Fruit fly (Drosophila melanogaster) whole organism, prepupa: ENCODE measurements around the gene MTF-1.

Experiments
- CG10669 ChIP-seq: fragments of 200-800 bp; sonication (Bioruptor generic); optimal IDR thresholded peaks from 3 replicates; lab custom pipeline; 2018; ENCODE audit warnings: missing biosample characterization, mild to moderate bottlenecking, missing genetic modification characterization, moderate library complexity
- CG11762 ChIP-seq: fragments of 200-800 bp; sonication (Bioruptor generic); optimal IDR thresholded peaks from 3 replicates; lab custom pipeline; 2016; ENCODE audit warnings: missing biosample characterization, missing genetic modification characterization; ENCODE audit not compliant: insufficient read depth
- CG11902 ChIP-seq: fragments of 200-800 bp; sonication (Bioruptor generic); optimal IDR thresholded peaks from 3 replicates; lab custom pipeline; 2016; ENCODE audit warnings: missing biosample characterization, missing genetic modification characterization
- CG15336 ChIP-seq: fragments of 200-800 bp; sonication (Bioruptor generic); IDR thresholded peaks from 2 replicates; pipeline ENCODE4 v1.3.6; 2022; ENCODE audit warnings: missing biosample characterization, missing genetic modification characterization
- CG3032 ChIP-seq: fragments of 200-800 bp; optimal IDR thresholded peaks from 2 replicates; lab custom pipeline; 2019; ENCODE audit warnings: missing biosample characterization, mild to moderate bottlenecking, missing genetic modification characterization, moderate library complexity
- CG32006 ChIP-seq: fragments of 200-800 bp; sonication (Bioruptor generic); optimal IDR thresholded peaks from 3 replicates; lab custom pipeline; 2017; ENCODE audit warnings: missing biosample characterization, mild to moderate bottlenecking, missing genetic modification characterization
- CG34406 ChIP-seq: fragments of 200-800 bp; sonication (Bioruptor generic); optimal IDR thresholded peaks from 3 replicates; lab custom pipeline; 2016; ENCODE audit warnings: missing biosample characterization, missing genetic modification characterization
- CG3919 ChIP-seq: fragments of 200-800 bp; sonication (Bioruptor generic); optimal IDR thresholded peaks from 3 replicates; lab custom pipeline; 2016; ENCODE audit warnings: missing biosample characterization, missing genetic modification characterization
- CG4318 ChIP-seq: fragments of 200-800 bp; sonication (Bioruptor generic); optimal IDR thresholded peaks from 3 replicates; lab custom pipeline; 2017; ENCODE audit warnings: missing biosample characterization, mild to moderate bottlenecking, missing genetic modification characterization
- CG6163 ChIP-seq: fragments of 200-800 bp; sonication (Bioruptor generic); IDR thresholded peaks from 3 replicates; pipeline ENCODE4 v1.3.6; 2022; ENCODE audit warnings: missing biosample characterization, missing genetic modification characterization
- CG7368 ChIP-seq: fragments of 200-800 bp; sonication (Bioruptor generic); optimal IDR thresholded peaks from 3 replicates; lab custom pipeline; 2016; ENCODE audit warnings: missing biosample characterization, missing genetic modification characterization
- CG8119 ChIP-seq: fragments of 200-800 bp; sonication (Bioruptor generic); IDR thresholded peaks from 3 replicates; pipeline ENCODE4 v1.3.6; 2022; ENCODE audit warnings: missing biosample characterization, missing genetic modification characterization
- Eip75B ChIP-seq: fragments of 200-800 bp; sonication (Bioruptor generic); optimal IDR thresholded peaks from 3 replicates; lab custom pipeline; 2016; ENCODE audit warnings: missing biosample characterization, missing genetic modification characterization
- Eip78C ChIP-seq: fragments of 200-800 bp; sonication (Bioruptor generic); peaks from one replicate; lab custom pipeline; 2016; ENCODE audit warnings: missing biosample characterization, missing genetic modification characterization
- Eip93F ChIP-seq: fragments of 200-800 bp; sonication (Bioruptor generic); optimal IDR thresholded peaks from 2 replicates; lab custom pipeline; 2016; ENCODE audit warnings: missing biosample characterization, mild to moderate bottlenecking, missing genetic modification characterization
- Ets96B ChIP-seq: fragments of 200-800 bp; optimal IDR thresholded peaks from 2 replicates; lab custom pipeline; 2019; ENCODE audit warnings: missing biosample characterization, mild to moderate bottlenecking, missing genetic modification characterization, moderate library complexity
- Gug ChIP-seq: fragments of 200-800 bp; sonication (Bioruptor generic); IDR thresholded peaks from 2 replicates; pipeline ENCODE4 v1.3.6; 2022; ENCODE audit warnings: missing biosample characterization, missing genetic modification characterization
- Hr39 ChIP-seq: fragments of 200-800 bp; sonication (Bioruptor generic); optimal IDR thresholded peaks from 2 replicates; lab custom pipeline; 2016; ENCODE audit warnings: missing biosample characterization, missing genetic modification characterization
- Hr4 ChIP-seq: fragments of 200-800 bp; sonication (Bioruptor generic); optimal IDR thresholded peaks from 3 replicates; lab custom pipeline; 2016; ENCODE audit warnings: missing biosample characterization, missing genetic modification characterization
- Lpt ChIP-seq: fragments of 200-800 bp; sonication (Bioruptor generic); optimal IDR thresholded peaks from 3 replicates; lab custom pipeline; 2016; ENCODE audit warnings: missing biosample characterization, missing genetic modification characterization
- Met ChIP-seq: fragments of 200-800 bp; sonication (Bioruptor generic); optimal IDR thresholded peaks from 3 replicates; lab custom pipeline; 2016; ENCODE audit warnings: missing biosample characterization, missing genetic modification characterization
- OdsH ChIP-seq: fragments of 200-800 bp; sonication (Bioruptor generic); optimal IDR thresholded peaks from 3 replicates; lab custom pipeline; 2016; ENCODE audit warnings: missing biosample characterization, missing genetic modification characterization
- Smox ChIP-seq: fragments of 200-800 bp; sonication (Bioruptor generic); optimal IDR thresholded peaks from 3 replicates; lab custom pipeline; 2016; ENCODE audit warnings: missing biosample characterization, missing genetic modification characterization
- Sox102F ChIP-seq: fragments of 200-800 bp; sonication (Bioruptor generic); optimal IDR thresholded peaks from 2 replicates; lab custom pipeline; 2016; ENCODE audit warnings: missing biosample characterization, mild to moderate bottlenecking, missing genetic modification characterization
- Sox14 ChIP-seq: fragments of 200-800 bp; sonication (Bioruptor generic); optimal IDR thresholded peaks from 3 replicates; lab custom pipeline; 2016; ENCODE audit warnings: missing biosample characterization, missing genetic modification characterization
- Sox15 ChIP-seq: fragments of 200-800 bp; sonication (Bioruptor generic); optimal IDR thresholded peaks from 3 replicates; lab custom pipeline; 2016; ENCODE audit warnings: missing biosample characterization, missing genetic modification characterization
- achi ChIP-seq: fragments of 200-800 bp; sonication (Bioruptor generic); optimal IDR thresholded peaks from 3 replicates; lab custom pipeline; 2016; ENCODE audit warnings: missing biosample characterization, missing genetic modification characterization
- acj6 ChIP-seq: fragments of 200-800 bp; sonication (Bioruptor generic); optimal IDR thresholded peaks from 3 replicates; lab custom pipeline; 2016; ENCODE audit warnings: missing biosample characterization, missing genetic modification characterization
- cyc ChIP-seq: fragments of 200-800 bp; sonication (Bioruptor generic); optimal IDR thresholded peaks from 3 replicates; lab custom pipeline; 2016; ENCODE audit warnings: missing biosample characterization, missing genetic modification characterization
- dac ChIP-seq: fragments of 200-800 bp; sonication (Bioruptor generic); optimal IDR thresholded peaks from 2 replicates; lab custom pipeline; 2017; ENCODE audit warnings: missing biosample characterization, mild to moderate bottlenecking, missing genetic modification characterization
- dsx ChIP-seq: fragments of 200-800 bp; optimal IDR thresholded peaks from 3 replicates; lab custom pipeline; 2019; ENCODE audit warnings: missing biosample characterization, mild to moderate bottlenecking, missing genetic modification characterization, moderate library complexity; ENCODE audit not compliant: poor library complexity, severe bottlenecking
- eg ChIP-seq: fragments of 200-800 bp; sonication (Bioruptor generic); IDR thresholded peaks from 3 replicates; pipeline ENCODE4 v1.3.6; 2022; ENCODE audit warnings: missing biosample characterization, missing genetic modification characterization
- esn ChIP-seq: fragments of 200-800 bp; sonication (Bioruptor generic); optimal IDR thresholded peaks from 2 replicates; lab custom pipeline; 2016; ENCODE audit warnings: missing biosample characterization, mild to moderate bottlenecking, missing genetic modification characterization, moderate library complexity
- fd59A ChIP-seq: fragments of 200-800 bp; sonication (Bioruptor generic); optimal IDR thresholded peaks from 2 replicates; lab custom pipeline; 2017; ENCODE audit warnings: missing biosample characterization, mild to moderate bottlenecking, missing genetic modification characterization, missing genetic modification reagents
- fd85E ChIP-seq: fragments of 200-800 bp; sonication (Bioruptor generic); optimal IDR thresholded peaks from 3 replicates; lab custom pipeline; 2016; ENCODE audit warnings: missing biosample characterization, missing genetic modification characterization
- lz ChIP-seq: fragments of 200-800 bp; sonication (Bioruptor generic); optimal IDR thresholded peaks from 3 replicates; lab custom pipeline; 2016; ENCODE audit warnings: missing biosample characterization, missing genetic modification characterization
- net ChIP-seq: fragments of 200-800 bp; sonication (Bioruptor generic); optimal IDR thresholded peaks from 3 replicates; lab custom pipeline; 2016; ENCODE audit warnings: missing biosample characterization, missing genetic modification characterization
- pdm3 ChIP-seq: fragments of 200-800 bp; sonication (Bioruptor generic); optimal IDR thresholded peaks from 3 replicates; lab custom pipeline; 2016; ENCODE audit warnings: missing biosample characterization, missing genetic modification characterization
- salr ChIP-seq, 2 experiments: fragments of 200-800 bp; sonication (Bioruptor generic); optimal IDR thresholded peaks; 3 replicates each; lab custom pipeline; 2016 to 2018; ENCODE audit warnings: missing biosample characterization in 2 of 2, missing genetic modification characterization in 2 of 2, mild to moderate bottlenecking in 1 of 2
- spab ChIP-seq: fragments of 200-800 bp; sonication (Bioruptor generic); optimal IDR thresholded peaks from 2 replicates; lab custom pipeline; 2017; ENCODE audit warnings: missing biosample characterization, mild to moderate bottlenecking, missing genetic modification characterization, missing genetic modification reagents
- ss ChIP-seq, 2 experiments: fragments of 200-800 bp; sonication (Bioruptor generic); optimal IDR thresholded peaks; 2 replicates in 1 of 2; 3 replicates in 1 of 2; lab custom pipeline; 2017 to 2018; ENCODE audit warnings: mild to moderate bottlenecking in 2 of 2, missing biosample characterization in 2 of 2, missing genetic modification characterization in 2 of 2, moderate library complexity in 1 of 2
- svp ChIP-seq: fragments of 200-800 bp; sonication (Bioruptor generic); peaks from one replicate; lab custom pipeline; 2016; ENCODE audit warnings: missing biosample characterization, missing genetic modification characterization
- topi ChIP-seq: fragments of 200-800 bp; sonication (Bioruptor generic); optimal IDR thresholded peaks from 3 replicates; lab custom pipeline; 2016; ENCODE audit warnings: missing biosample characterization, missing genetic modification characterization
- vri ChIP-seq: fragments of 200-800 bp; sonication (Bioruptor generic); optimal IDR thresholded peaks from 3 replicates; lab custom pipeline; 2016; ENCODE audit warnings: missing biosample characterization, mild to moderate bottlenecking, missing genetic modification characterization

The MTF-1 gene

dm6 chr3L:9422636-9423419, 7.3 kb upstream of the MTF-1 start, which contains the start of gene aay (continued):
- TF ChIP-seq salr (GFP tag; optimal IDR thresholded peaks at IDR 0.05; lab: Kevin White, UChicago), result peak; percentile 95 to 96
- peak; percentile 99 for TF ChIP-seq net (GFP tag; lab: Kevin White, UChicago)
- TF ChIP-seq lz, result peak; percentile 99
- peak; percentile 97 for TF ChIP-seq fd85E
- peak; percentile 98 for TF ChIP-seq Ets96B (tag; lab: Kevin White, UChicago)
- TF ChIP-seq Met (GFP tag; lab: Kevin White, UChicago), result peak; percentile 99
- TF ChIP-seq CG34406, result peak; percentile 100
- TF ChIP-seq Sox14 (GFP tag; lab: Kevin White, UChicago), result peak; percentile 99
- peak; percentile 98 for TF ChIP-seq CG6163 (GFP tag; lab: Robert Waterston, UW)
- TF ChIP-seq Sox15 (GFP tag; lab: Kevin White, UChicago), result peak; percentile 98

dm6 chr3L:9423757-9424527, 6.2 kb upstream of the MTF-1 start:
- TF ChIP-seq esn (GFP tag; lab: Kevin White, UChicago) (no peak), vri (peak; percentile 69), CG11762 (GFP tag; lab: Kevin White, UChicago) (no peak), svp (GFP tag; lab: Kevin White, UChicago) (peak; percentile 73)

DNA sequence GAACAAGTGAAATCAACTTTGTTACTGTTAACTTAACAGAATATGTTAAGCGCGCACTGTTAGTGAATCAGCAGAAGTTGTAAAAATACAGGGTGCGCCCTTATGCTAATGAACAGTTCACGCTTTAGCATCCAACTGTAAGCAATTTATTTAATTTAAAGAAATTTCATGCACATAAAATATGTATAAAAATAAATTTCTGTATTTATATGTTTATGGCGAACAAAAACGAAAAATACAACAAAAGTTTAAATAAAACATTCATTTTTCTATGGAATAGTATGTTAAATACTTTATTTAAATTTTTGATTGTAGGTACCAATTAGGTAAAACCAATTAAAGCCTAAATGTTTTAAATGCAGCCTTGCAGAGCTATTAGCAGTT, 5.6 kb upstream of the MTF-1 start:
- TF ChIP-seq CG8119 (GFP tag; lab: Robert Waterston, UW) (peak; percentile 44; the same call in 2 of the 3 replicates), CG3919 (GFP tag; lab: Kevin White, UChicago) (peak; percentile 28), lz (no peak), Lpt (GFP tag; lab: Kevin White, UChicago) (no peak), Hr4 (GFP tag; lab: Kevin White, UChicago) (peak; percentile 64), Eip75B (peak; percentile 27), CG32006 (GFP tag; lab: Kevin White, UChicago) (peak; percentile 28), CG4318 (GFP tag; lab: Kevin White, UChicago) (no peak), CG3032 (peak; percentile 2), Gug (no peak), fd59A (no peak), acj6 (GFP tag; lab: Kevin White, UChicago) (peak; percentile 11), dac (no peak), Met (GFP tag; lab: Kevin White, UChicago) (peak; percentile 40), CG6163 (GFP tag; lab: Robert Waterston, UW) (peak; percentile 11; the same call in 1 of the 3 replicates), CG34406 (peak; percentile 27), Smox (peak; percentile 40), eg (GFP tag; lab: Robert Waterston, UW) (no peak), esn (GFP tag; lab: Kevin White, UChicago) (peak; percentile 47), Sox15 (GFP tag; lab: Kevin White, UChicago) (no peak), CG11902 (GFP tag; lab: Kevin White, UChicago) (no peak), CG10669 (GFP tag; lab: Kevin White, UChicago) (no peak), pdm3 (peak; percentile 10), net (GFP tag; lab: Kevin White, UChicago) (peak; percentile 12), dsx (peak; percentile 6), Ets96B (tag; lab: Kevin White, UChicago) (peak; percentile 22), achi (no peak), topi (GFP tag; lab: Kevin White, UChicago) (no peak), Eip93F (GFP tag; lab: Kevin White, UChicago) (no peak), Hr39 (no peak), cyc (GFP tag; lab: Kevin White, UChicago) (no peak), CG15336 (GFP tag; lab: Robert Waterston, UW) (peak; percentile 58; the same call in 1 of the 2 replicates), vri (no peak), spab (GFP tag; lab: Kevin White, UChicago) (no peak), Sox102F (GFP tag; lab: Kevin White, UChicago) (peak; percentile 31), Eip78C (GFP tag; lab: Kevin White, UChicago) (peak; percentile 84), OdsH (GFP tag; lab: Kevin White, UChicago) (peak; percentile 35), ss (GFP tag; optimal IDR thresholded peaks at IDR 0.05; lab: Kevin White, UChicago) (no peak), CG7368 (GFP tag; lab: Kevin White, UChicago) (no peak)
